Worm (Caenorhabditis elegans): Measurements from ENCODE around the gene sas-7.

The sas-7 gene

ce11 chrIII:10320228-10320705 is 552 bp upstream of the sas-7 start:
- TF ChIP-seq lsy-2 (tag; optimal IDR thresholded peaks at IDR 0.05) = peak; percentile 1

ce11 chrIII:10326327-10326726 is 5.5 kb downstream of the sas-7 start:
- no peak for TF ChIP-seq ceh-39 (tag; optimal IDR thresholded peaks at IDR 0.05)
- no peak for TF ChIP-seq ceh-43 (GFP tag; optimal IDR thresholded peaks at IDR 0.05)
- TF ChIP-seq ztf-11 (tag; optimal IDR thresholded peaks at IDR 0.05) = no peak
- no peak for TF ChIP-seq nhr-2 (tag; optimal IDR thresholded peaks at IDR 0.05)
- TF ChIP-seq snpc-4 (tag; optimal IDR thresholded peaks at IDR 0.05) = no peak
- no peak for TF ChIP-seq sem-2 (GFP tag; optimal IDR thresholded peaks at IDR 0.05)
- TF ChIP-seq mep-1 (tag; optimal IDR thresholded peaks at IDR 0.05) = no peak
- no peak for TF ChIP-seq ceh-83 (GFP tag; optimal IDR thresholded peaks at IDR 0.05)
- TF ChIP-seq nhr-28 (tag; optimal IDR thresholded peaks at IDR 0.05) = no peak
- TF ChIP-seq M03D4.4 (tag; optimal IDR thresholded peaks at IDR 0.05) = no peak
- TF ChIP-seq nhr-76 (tag; optimal IDR thresholded peaks at IDR 0.05) = no peak
- TF ChIP-seq bed-3 (GFP tag; optimal IDR thresholded peaks at IDR 0.05) = no peak
- no peak for TF ChIP-seq blmp-1 (tag; optimal IDR thresholded peaks at IDR 0.05)
- TF ChIP-seq unc-120 (tag; optimal IDR thresholded peaks at IDR 0.05; ENCODE audit: poor library complexity, severe bottlenecking) = no peak
- no peak for TF ChIP-seq zip-8 (tag; optimal IDR thresholded peaks at IDR 0.05)
- no peak for TF ChIP-seq nhr-237 (tag; optimal IDR thresholded peaks at IDR 0.05)
- no peak for TF ChIP-seq unc-62 (GFP tag; optimal IDR thresholded peaks at IDR 0.05)
- no peak for TF ChIP-seq nhr-12 (tag; optimal IDR thresholded peaks at IDR 0.05)
- no peak for TF ChIP-seq lsy-2 (tag; optimal IDR thresholded peaks at IDR 0.05)
- TF ChIP-seq mab-5 (tag; optimal IDR thresholded peaks at IDR 0.05) = no peak

- TF ChIP-seq hlh-1 (tag; optimal IDR thresholded peaks at IDR 0.05) (no peak), ces-1 (GFP tag; optimal IDR thresholded peaks at IDR 0.05) (no peak), pha-4 (tag; optimal IDR thresholded peaks at IDR 0.05) (peak; percentile 19), nhr-2 (tag; optimal IDR thresholded peaks at IDR 0.05) (no peak), nhr-76 (tag; optimal IDR thresholded peaks at IDR 0.05) (no peak)
These were observed 8.0 kb downstream of the sas-7 start for ce11 chrIII:10328565-10329541.

- TF ChIP-seq unc-62 (GFP tag; optimal IDR thresholded peaks at IDR 0.05) = no peak
- no peak for TF ChIP-seq snpc-4 (tag; optimal IDR thresholded peaks at IDR 0.05)
- no peak for TF ChIP-seq hlh-1 (tag; optimal IDR thresholded peaks at IDR 0.05)
- no peak for TF ChIP-seq ham-2 (GFP tag; optimal IDR thresholded peaks at IDR 0.05)
- no peak for TF ChIP-seq ztf-11 (tag; optimal IDR thresholded peaks at IDR 0.05)
- no peak for TF ChIP-seq lin-13 (tag; optimal IDR thresholded peaks at IDR 0.05)
- TF ChIP-seq mab-5 (tag; optimal IDR thresholded peaks at IDR 0.05) = no peak
- TF ChIP-seq pha-4 (tag; optimal IDR thresholded peaks at IDR 0.05) = no peak
- TF ChIP-seq sem-2 (GFP tag; optimal IDR thresholded peaks at IDR 0.05) = no peak
- no peak for TF ChIP-seq ceh-39 (tag; optimal IDR thresholded peaks at IDR 0.05)
- no peak for TF ChIP-seq ceh-83 (GFP tag; optimal IDR thresholded peaks at IDR 0.05)
- no peak for TF ChIP-seq nhr-12 (tag; optimal IDR thresholded peaks at IDR 0.05)
- no peak for TF ChIP-seq sptf-1 (tag; optimal IDR thresholded peaks at IDR 0.05)
These were observed 9.0 kb downstream of the sas-7 start for ce11 chrIII:10329811-10330210.

- no peak for TF ChIP-seq cnd-1 (tag; optimal IDR thresholded peaks at IDR 0.05)
- no peak for TF ChIP-seq mep-1 (tag; optimal IDR thresholded peaks at IDR 0.05)
- no peak for TF ChIP-seq drap-1 (GFP tag; optimal IDR thresholded peaks at IDR 0.05)
- no peak for TF ChIP-seq ham-2 (GFP tag; optimal IDR thresholded peaks at IDR 0.05)
- TF ChIP-seq mls-2 (tag; optimal IDR thresholded peaks at IDR 0.05) = no peak
- no peak for TF ChIP-seq lin-32 (GFP tag; optimal IDR thresholded peaks at IDR 0.05)
- TF ChIP-seq nhr-2 (tag; optimal IDR thresholded peaks at IDR 0.05) = no peak
- no peak for TF ChIP-seq unc-39 (tag; optimal IDR thresholded peaks at IDR 0.05)
- TF ChIP-seq elt-3 (tag; optimal IDR thresholded peaks at IDR 0.05) = no peak
These were observed 9.7 kb downstream of the sas-7 start, which contains the start of gene nex-2 for ce11 chrIII:10330372-10331062. TSS of gene nex-2 (minus strand) at chrIII:10330422.
